Worm (Caenorhabditis elegans): ENCODE data around the gene nhr-163.

ce11 chrV:6989626-6990138, 3.8 kb upstream of the nhr-163 start, which contains the start of gene nhr-140:
- no peak for TF ChIP-seq swsn-7 (tag; optimal IDR thresholded peaks at IDR 0.05)
- no peak for TF ChIP-seq lin-13 (GFP tag; optimal IDR thresholded peaks at IDR 0.05)

Data from whole organism, L1 larva.